Worm (Caenorhabditis elegans) whole organism, L3 larva: ENCODE data around the gene rps-18.

Source experiments
- elt-2 ChIP-seq: sonication (generic microtip); optimal IDR thresholded peaks from 2 replicates; lab custom pipeline; 2016; ENCODE audit warnings: missing genetic modification reagents, mild to moderate bottlenecking, missing genetic modification characterization, missing compliant biosample characterization
- hmg-11 ChIP-seq: sonication (generic microtip); optimal IDR thresholded peaks from 2 replicates; lab custom pipeline; 2016; ENCODE audit warnings: missing genetic modification characterization, missing compliant biosample characterization
- jun-1 ChIP-seq: fragments of 150-350 bp; optimal IDR thresholded peaks from 2 replicates; lab custom pipeline; 2014; ENCODE audit warnings: missing biosample characterization, missing genetic modification reagents, missing genetic modification characterization
- lin-15B ChIP-seq: fragments of 150-350 bp; optimal IDR thresholded peaks from 2 replicates; lab custom pipeline; 2014; ENCODE audit warnings: missing biosample characterization, missing genetic modification characterization
- nfya-1 ChIP-seq: sonication (generic microtip); optimal IDR thresholded peaks from 2 replicates; lab custom pipeline; 2017; ENCODE audit warnings: missing genetic modification characterization, mild to moderate bottlenecking, missing compliant biosample characterization, antibody characterized with exemption, moderate library complexity; ENCODE audit not compliant: insufficient read depth
- nhr-23 ChIP-seq: fragments of 150-350 bp; optimal IDR thresholded peaks from 2 replicates; lab custom pipeline; 2014; ENCODE audit warnings: missing biosample characterization, missing genetic modification reagents, missing genetic modification characterization
- nhr-28 ChIP-seq: fragments of 150-350 bp; optimal IDR thresholded peaks from 2 replicates; lab custom pipeline; 2014; ENCODE audit warnings: missing biosample characterization, missing genetic modification characterization
- pha-4 ChIP-seq: fragments of 150-350 bp; optimal IDR thresholded peaks from 2 replicates; lab custom pipeline; 2014; ENCODE audit warnings: missing biosample characterization, missing genetic modification reagents, missing genetic modification characterization
- pqm-1 ChIP-seq: fragments of 150-350 bp; optimal IDR thresholded peaks from 2 replicates; lab custom pipeline; 2017; ENCODE audit warnings: missing biosample characterization, missing genetic modification characterization, inconsistent platforms
- snpc-4 ChIP-seq: fragments of 150-350 bp; optimal IDR thresholded peaks from 2 replicates; lab custom pipeline; 2014; ENCODE audit warnings: missing biosample characterization, missing genetic modification characterization
- ztf-11 ChIP-seq: fragments of 150-350 bp; optimal IDR thresholded peaks from 2 replicates; lab custom pipeline; 2014; ENCODE audit warnings: missing biosample characterization, missing genetic modification characterization

Gene rps-18

DNA sequence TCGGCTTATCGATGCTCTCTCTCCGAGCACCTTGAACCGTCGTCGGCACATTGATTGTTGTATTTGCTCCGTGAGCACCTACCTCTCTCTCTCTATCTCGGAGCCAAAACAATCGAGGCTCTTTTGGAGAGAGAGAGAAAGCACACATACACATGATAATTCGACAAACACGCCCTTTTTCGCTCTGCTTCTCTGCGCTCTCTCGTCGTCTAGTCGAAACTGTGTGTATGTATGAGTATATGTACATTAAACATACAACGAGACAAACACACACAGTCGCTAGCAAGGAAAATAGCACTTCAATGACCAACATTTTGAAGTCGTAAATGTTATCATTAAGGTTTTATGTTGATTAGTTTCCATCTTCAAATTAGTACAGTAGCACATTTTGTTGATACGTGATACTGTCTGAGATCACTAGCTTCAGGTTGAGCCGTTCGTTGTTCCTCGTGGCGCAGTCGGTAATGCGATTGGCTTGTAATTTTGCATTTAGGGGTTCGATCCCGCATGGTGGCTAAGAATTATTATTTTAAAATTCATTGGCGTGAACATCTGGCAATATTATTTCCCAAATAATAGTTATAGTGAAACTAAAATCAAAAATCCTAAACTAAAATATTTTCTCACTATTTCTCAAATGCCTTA is 49.6 kb downstream of the rps-18 start:
- TF ChIP-seq jun-1 (peak; percentile 73), pha-4 (tag; lab: Kevin White, UChicago) (peak; percentile 100), hmg-11 (tag; lab: Kevin White, UChicago) (peak; percentile 17), nhr-23 (tag; lab: Kevin White, UChicago) (no peak), pqm-1 (tag; lab: Kevin White, UChicago) (peak; percentile 92), elt-2 (tag; lab: Kevin White, UChicago) (peak; percentile 90), nhr-28 (tag; lab: Kevin White, UChicago) (no peak), ztf-11 (tag; lab: Kevin White, UChicago) (no peak), lin-15B (tag; lab: Kevin White, UChicago) (no peak), nfya-1 (peak; percentile 40), snpc-4 (tag; lab: Kevin White, UChicago) (peak; percentile 19)
- TF ChIP-seq, all 47 proteins: peak for 7
